Worm (Caenorhabditis elegans) whole organism, L3 larva: ENCODE measurements around the gene marc-5.

Experiments used
- R02D3.7 ChIP-seq: fragments of 150-350 bp; optimal IDR thresholded peaks from 2 replicates; lab custom pipeline; 2014; ENCODE audit warnings: missing biosample characterization, missing genetic modification characterization
- ZK546.5 ChIP-seq: sonication (generic microtip); optimal IDR thresholded peaks from 2 replicates; lab custom pipeline; 2017; ENCODE audit warnings: missing biosample characterization, missing genetic modification characterization
- ama-1 ChIP-seq: fragments of 150-350 bp; optimal IDR thresholded peaks from 2 replicates; lab custom pipeline; 2018
- ceh-16 ChIP-seq: sonication (generic microtip); optimal IDR thresholded peaks from 2 replicates; lab custom pipeline; 2017; ENCODE audit warnings: missing biosample characterization, missing genetic modification characterization
- ceh-28 ChIP-seq: fragments of 150-350 bp; optimal IDR thresholded peaks from 2 replicates; lab custom pipeline; 2014; ENCODE audit warnings: missing biosample characterization, missing genetic modification reagents, missing genetic modification characterization
- ceh-9 ChIP-seq: sonication (generic microtip); optimal IDR thresholded peaks from 2 replicates; lab custom pipeline; 2018; ENCODE audit warnings: missing biosample characterization, missing genetic modification characterization
- daf-12 ChIP-seq: fragments of 150-350 bp; optimal IDR thresholded peaks from 2 replicates; lab custom pipeline; 2014; ENCODE audit warnings: missing biosample characterization, missing genetic modification reagents, missing genetic modification characterization
- egl-27 ChIP-seq: sonication (generic microtip); optimal IDR thresholded peaks from 4 replicates; lab custom pipeline; 2017; ENCODE audit warnings: missing biosample characterization, missing genetic modification reagents, missing genetic modification characterization
- egl-5 ChIP-seq: fragments of 150-350 bp; optimal IDR thresholded peaks from 2 replicates; lab custom pipeline; 2017; ENCODE audit warnings: missing biosample characterization, missing genetic modification reagents, missing genetic modification characterization, inconsistent platforms
- elt-1 ChIP-seq: fragments of 150-350 bp; optimal IDR thresholded peaks from 2 replicates; lab custom pipeline; 2014; ENCODE audit warnings: missing biosample characterization, missing genetic modification characterization
- elt-2 ChIP-seq: sonication (generic microtip); optimal IDR thresholded peaks from 2 replicates; lab custom pipeline; 2016; ENCODE audit warnings: missing genetic modification reagents, mild to moderate bottlenecking, missing genetic modification characterization, missing compliant biosample characterization
- eor-1 ChIP-seq, 2 experiments: fragments of 150-350 bp; optimal IDR thresholded peaks; 2 replicates each; lab custom pipeline; 2014 to 2018; ENCODE audit warnings: missing biosample characterization in 2 of 2, missing genetic modification characterization in 2 of 2
- fkh-10 ChIP-seq: sonication (generic microtip); optimal IDR thresholded peaks from 2 replicates; lab custom pipeline; 2017; ENCODE audit warnings: missing biosample characterization, missing genetic modification reagents, missing genetic modification characterization
- fos-1 ChIP-seq: fragments of 150-350 bp; optimal IDR thresholded peaks from 2 replicates; lab custom pipeline; 2014; ENCODE audit warnings: missing biosample characterization, missing genetic modification characterization
- jun-1 ChIP-seq: fragments of 150-350 bp; optimal IDR thresholded peaks from 2 replicates; lab custom pipeline; 2014; ENCODE audit warnings: missing biosample characterization, missing genetic modification reagents, missing genetic modification characterization
- lin-15B ChIP-seq: fragments of 150-350 bp; optimal IDR thresholded peaks from 2 replicates; lab custom pipeline; 2014; ENCODE audit warnings: missing biosample characterization, missing genetic modification characterization
- lin-39 ChIP-seq: fragments of 150-350 bp; optimal IDR thresholded peaks from 2 replicates; lab custom pipeline; 2018; ENCODE audit warnings: missing biosample characterization, missing genetic modification reagents, missing genetic modification characterization
- lsy-12 ChIP-seq: sonication (generic microtip); optimal IDR thresholded peaks from 2 replicates; lab custom pipeline; 2016; ENCODE audit warnings: mild to moderate bottlenecking, missing genetic modification characterization, missing compliant biosample characterization
- mdl-1 ChIP-seq: fragments of 150-350 bp; optimal IDR thresholded peaks from 2 replicates; lab custom pipeline; 2014; ENCODE audit warnings: missing biosample characterization, missing genetic modification characterization
- mml-1 ChIP-seq: fragments of 150-350 bp; sonication (generic microtip); optimal IDR thresholded peaks from 3 replicates; lab custom pipeline; 2014; ENCODE audit warnings: missing biosample characterization, missing genetic modification characterization
- nhr-11 ChIP-seq: fragments of 150-350 bp; optimal IDR thresholded peaks from 2 replicates; lab custom pipeline; 2014; ENCODE audit warnings: missing biosample characterization, missing genetic modification characterization
- nhr-23 ChIP-seq: fragments of 150-350 bp; optimal IDR thresholded peaks from 2 replicates; lab custom pipeline; 2014; ENCODE audit warnings: missing biosample characterization, missing genetic modification reagents, missing genetic modification characterization
- nhr-237 ChIP-seq: fragments of 150-350 bp; optimal IDR thresholded peaks from 2 replicates; lab custom pipeline; 2014; ENCODE audit warnings: missing biosample characterization, missing genetic modification characterization
- nhr-25 ChIP-seq: sonication (generic microtip); optimal IDR thresholded peaks from 2 replicates; lab custom pipeline; 2017; ENCODE audit warnings: missing biosample characterization, missing genetic modification characterization
- nhr-43 ChIP-seq: sonication (generic microtip); optimal IDR thresholded peaks from 2 replicates; lab custom pipeline; 2016; ENCODE audit warnings: mild to moderate bottlenecking, missing genetic modification characterization, missing compliant biosample characterization; ENCODE audit not compliant: poor library complexity, severe bottlenecking
- nhr-67 ChIP-seq: fragments of 150-350 bp; optimal IDR thresholded peaks from 2 replicates; lab custom pipeline; 2014; ENCODE audit warnings: missing biosample characterization, missing genetic modification characterization
- nhr-76 ChIP-seq: fragments of 150-350 bp; sonication (generic microtip); optimal IDR thresholded peaks from 5 replicates; lab custom pipeline; 2014; ENCODE audit warnings: missing biosample characterization, missing genetic modification characterization
- nhr-77 ChIP-seq: fragments of 150-350 bp; optimal IDR thresholded peaks from 2 replicates; lab custom pipeline; 2014; ENCODE audit warnings: missing biosample characterization, missing genetic modification characterization
- pha-4 ChIP-seq: fragments of 150-350 bp; optimal IDR thresholded peaks from 2 replicates; lab custom pipeline; 2014; ENCODE audit warnings: missing biosample characterization, missing genetic modification reagents, missing genetic modification characterization
- pqm-1 ChIP-seq: fragments of 150-350 bp; optimal IDR thresholded peaks from 2 replicates; lab custom pipeline; 2017; ENCODE audit warnings: missing biosample characterization, missing genetic modification characterization, inconsistent platforms
- skn-1 ChIP-seq: fragments of 150-350 bp; optimal IDR thresholded peaks from 2 replicates; lab custom pipeline; 2014; ENCODE audit warnings: missing biosample characterization, missing genetic modification characterization
- snpc-4 ChIP-seq: fragments of 150-350 bp; optimal IDR thresholded peaks from 2 replicates; lab custom pipeline; 2014; ENCODE audit warnings: missing biosample characterization, missing genetic modification characterization
- tbx-2 ChIP-seq: sonication (generic microtip); optimal IDR thresholded peaks from 2 replicates; lab custom pipeline; 2016; ENCODE audit warnings: mild to moderate bottlenecking, missing genetic modification characterization, missing compliant biosample characterization
- unc-39 ChIP-seq: sonication (generic microtip); optimal IDR thresholded peaks from 4 replicates; lab custom pipeline; 2017; ENCODE audit warnings: missing biosample characterization, missing genetic modification characterization
- unc-62 ChIP-seq: fragments of 150-350 bp; sonication (generic microtip); optimal IDR thresholded peaks from 4 replicates; lab custom pipeline; 2014; ENCODE audit warnings: missing biosample characterization, missing genetic modification reagents, missing genetic modification characterization
- zag-1 ChIP-seq: fragments of 150-350 bp; optimal IDR thresholded peaks from 2 replicates; lab custom pipeline; 2014; ENCODE audit warnings: missing biosample characterization, missing genetic modification characterization
- ztf-11 ChIP-seq: fragments of 150-350 bp; optimal IDR thresholded peaks from 2 replicates; lab custom pipeline; 2014; ENCODE audit warnings: missing biosample characterization, missing genetic modification characterization
- ztf-4 ChIP-seq: fragments of 150-350 bp; optimal IDR thresholded peaks from 2 replicates; lab custom pipeline; 2014; ENCODE audit warnings: missing biosample characterization, missing genetic modification characterization

The marc-5 gene

ce11 chrII:12401791-12402190 lies 22.5 kb upstream of the marc-5 start, which contains the start of gene sre-29:
Gene sre-29, minus strand, starts transcription at chrII:12401891.
- TF ChIP-seq pha-4 (tag; lab: Kevin White, UChicago): no peak
- TF ChIP-seq ztf-11 (tag; lab: Kevin White, UChicago): no peak
- TF ChIP-seq ceh-28: no peak
- no peak for TF ChIP-seq fkh-10
- TF ChIP-seq ama-1 (lab: Kevin White, UChicago): no peak
- TF ChIP-seq daf-12 (tag; lab: Kevin White, UChicago): no peak
- no peak for TF ChIP-seq nhr-77 (tag; lab: Kevin White, UChicago)
- TF ChIP-seq ceh-16: no peak
- TF ChIP-seq unc-62 (GFP tag; lab: Kevin White, UChicago): no peak
- no peak for TF ChIP-seq R02D3.7 (tag; lab: Kevin White, UChicago)
- TF ChIP-seq nhr-11: no peak
- no peak for TF ChIP-seq ZK546.5 (tag; lab: Kevin White, UChicago)
- no peak for TF ChIP-seq lin-15B (tag; lab: Kevin White, UChicago)
- no peak for TF ChIP-seq tbx-2 (tag; lab: Kevin White, UChicago)
- no peak for TF ChIP-seq eor-1 (tag; optimal IDR thresholded peaks at IDR 0.05; lab: Kevin White, UChicago)

ce11 chrII:12397656-12398055 lies 18.3 kb upstream of the marc-5 start, which contains the start of gene F57G9.7:
Gene F57G9.7, minus strand, starts transcription at chrII:12397756.
- TF ChIP-seq pqm-1 (no peak), mml-1 (tag; lab: Kevin White, UChicago) (no peak), R02D3.7 (tag; lab: Kevin White, UChicago) (no peak), nhr-25 (tag; lab: Kevin White, UChicago) (no peak), ceh-16 (no peak), mdl-1 (tag; lab: Kevin White, UChicago) (no peak), elt-1 (tag; lab: Kevin White, UChicago) (no peak), lsy-12 (tag; lab: Kevin White, UChicago) (no peak), nhr-237 (tag; lab: Kevin White, UChicago) (no peak), nhr-23 (tag; lab: Kevin White, UChicago) (no peak), ceh-28 (no peak), elt-2 (no peak), ztf-4 (tag; lab: Kevin White, UChicago) (no peak), fos-1 (no peak), nhr-67 (no peak), jun-1 (tag; lab: Kevin White, UChicago) (no peak)

- TF ChIP-seq unc-62 (GFP tag; lab: Kevin White, UChicago) (no peak), nhr-43 (tag; lab: Kevin White, UChicago) (no peak), elt-1 (tag; lab: Kevin White, UChicago) (no peak), ceh-28 (peak; percentile 91), egl-27 (no peak)
Measured at ce11 chrII:12394138-12394537, 14.8 kb upstream of the marc-5 start.

- TF ChIP-seq nhr-23 (tag; lab: Kevin White, UChicago) (no peak), pqm-1 (no peak), mdl-1 (tag; lab: Kevin White, UChicago) (no peak), elt-2 (no peak), ceh-16 (no peak), lin-15B (tag; lab: Kevin White, UChicago) (no peak), unc-39 (tag; lab: Kevin White, UChicago) (no peak), nhr-76 (tag; lab: Kevin White, UChicago) (no peak), ceh-9 (tag; lab: Kevin White, UChicago) (no peak), zag-1 (no peak), lin-39 (tag; lab: Kevin White, UChicago) (no peak), snpc-4 (tag; lab: Kevin White, UChicago) (no peak), R02D3.7 (tag; lab: Kevin White, UChicago) (no peak)
- TF ChIP-seq, all 47 proteins: peak for 0
Measured at ce11 chrII:12393690-12394089, 14.4 kb upstream of the marc-5 start, which contains the start of gene Y57A10B.7. Gene Y57A10B.7, minus strand, starts transcription at chrII:12393790.

- TF ChIP-seq nhr-77 (tag; lab: Kevin White, UChicago) (no peak), nhr-23 (tag; lab: Kevin White, UChicago) (no peak), egl-5 (tag; lab: Kevin White, UChicago) (no peak), lsy-12 (tag; lab: Kevin White, UChicago) (no peak), pha-4 (tag; lab: Kevin White, UChicago) (no peak), pqm-1 (no peak), ZK546.5 (tag; lab: Kevin White, UChicago) (no peak), skn-1 (tag; lab: Kevin White, UChicago) (no peak), unc-39 (tag; lab: Kevin White, UChicago) (no peak), fkh-10 (no peak), nhr-67 (no peak)
Measured at ce11 chrII:12389783-12390182, 10.5 kb upstream of the marc-5 start, which contains the start of gene Y57A10B.6. Gene Y57A10B.6, plus strand, starts transcription at chrII:12390083.
